Fruit fly (Drosophila melanogaster): ENCODE data around the gene CG18088.
A peak's percentile ranks its signal among the peaks of the same experiment; 100 is the strongest.

CG18088 gene

DNA sequence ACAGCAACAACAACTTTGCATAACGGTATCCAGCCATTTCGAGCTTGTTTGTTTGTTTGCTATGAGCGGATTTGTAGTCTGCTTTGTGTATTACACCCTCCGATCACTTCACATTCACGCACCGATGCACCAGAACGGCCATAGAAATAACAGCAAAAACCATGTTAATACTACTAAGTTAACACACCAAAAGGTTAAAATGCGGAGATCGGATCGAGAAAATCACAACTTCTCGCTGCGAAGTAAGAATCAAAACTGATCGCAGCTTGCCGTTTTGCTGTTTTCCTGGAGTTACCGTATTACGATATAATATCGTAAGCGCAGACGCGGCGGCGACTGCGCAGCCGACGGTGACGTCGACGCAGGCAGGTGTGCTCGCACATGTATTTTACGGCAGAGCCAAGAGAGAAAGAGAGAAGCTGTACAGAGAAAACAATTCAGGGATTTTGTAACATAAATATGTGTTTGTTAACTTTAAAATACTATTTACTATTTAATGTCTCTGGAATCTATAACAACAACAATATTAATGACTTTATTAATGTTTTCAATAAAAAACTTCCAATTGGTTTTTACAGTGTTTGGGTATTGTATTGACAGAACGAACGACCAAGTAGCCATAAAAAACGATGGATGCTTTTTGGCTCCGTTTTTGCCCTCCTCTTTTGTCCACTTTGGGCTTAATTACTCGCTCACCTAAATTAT lies 17.4 kb downstream of the CG18088 start, which contains the start of gene CG13101 (continued):
- TF ChIP-seq CG13894 (tag; optimal IDR thresholded peaks at IDR 0.05) (peak; percentile 74), CG11723 (GFP tag; optimal IDR thresholded peaks at IDR 0.05) (peak; percentile 66), CG12744 (GFP tag; optimal IDR thresholded peaks at IDR 0.05) (peak; percentile 79), Nf-YB (GFP tag; optimal IDR thresholded peaks at IDR 0.05) (peak; percentile 83), amos (GFP tag; IDR thresholded peaks at IDR 0.05; ENCODE audit: partially characterized antibody) (no peak), wor (GFP tag; IDR thresholded peaks at IDR 0.05) (peak; percentile 85), CG13424 (tag; optimal IDR thresholded peaks at IDR 0.05) (peak; percentile 94), CG10209 (GFP tag; optimal IDR thresholded peaks at IDR 0.05) (peak; percentile 89), eve (GFP tag; optimal IDR thresholded peaks at IDR 0.05) (peak in 1 of 2 experiments; percentile 86), CG16863 (GFP tag; optimal IDR thresholded peaks at IDR 0.05) (peak; percentile 85), psq (GFP tag; optimal IDR thresholded peaks at IDR 0.05) (peak; percentile 63), CG7745 (tag; optimal IDR thresholded peaks at IDR 0.05) (peak; percentile 80), ci (GFP tag; IDR thresholded peaks at IDR 0.05) (peak; percentile 96), cwo (GFP tag; optimal IDR thresholded peaks at IDR 0.05) (peak; percentile 89), bcd (GFP tag; optimal IDR thresholded peaks at IDR 0.05) (peak; percentile 92), Jarid2 (GFP tag; optimal IDR thresholded peaks at IDR 0.05) (peak; percentile 78), CG12391 (tag; optimal IDR thresholded peaks at IDR 0.05) (peak; percentile 96), CG10543 (GFP tag; optimal IDR thresholded peaks at IDR 0.05) (peak; percentile 39), CG12236 (GFP tag; optimal IDR thresholded peaks at IDR 0.05) (peak; percentile 56), Deaf1 (tag; optimal IDR thresholded peaks at IDR 0.05) (peak; percentile 82), Trl (optimal IDR thresholded peaks at IDR 0.05) (peak; percentile 56 to 62), Trl (GFP tag; optimal IDR thresholded peaks at IDR 0.05) (peak; percentile 88), ara (GFP tag; IDR thresholded peaks at IDR 0.05) (peak; percentile 93), CG31224 (GFP tag; IDR thresholded peaks at IDR 0.05) (peak; percentile 90), jigr1 (GFP tag; IDR thresholded peaks at IDR 0.05) (peak; percentile 77), klu (GFP tag; IDR thresholded peaks at IDR 0.05) (peak; percentile 93), bsh (GFP tag; optimal IDR thresholded peaks at IDR 0.05) (peak; percentile 81 to 96), cad (GFP tag; optimal IDR thresholded peaks at IDR 0.05) (no peak), CG9727 (GFP tag; optimal IDR thresholded peaks at IDR 0.05) (peak; percentile 95), Ptx1 (GFP tag; IDR thresholded peaks at IDR 0.05) (peak; percentile 95), bigmax (GFP tag; optimal IDR thresholded peaks at IDR 0.05) (no peak), kni (GFP tag; optimal IDR thresholded peaks at IDR 0.05) (no peak), CG8924 (tag; optimal IDR thresholded peaks at IDR 0.05) (peak; percentile 95), MBD-R2 (GFP tag; IDR thresholded peaks at IDR 0.05) (peak; percentile 74; the same call in 1 of the 2 replicates), Ets97D (GFP tag; optimal IDR thresholded peaks at IDR 0.05) (peak; percentile 53), twi (tag; optimal IDR thresholded peaks at IDR 0.05) (peak; percentile 84), Dref (GFP tag; IDR thresholded peaks at IDR 0.05) (no peak), Optix (GFP tag; IDR thresholded peaks at IDR 0.05) (no peak), sna (GFP tag; IDR thresholded peaks at IDR 0.05; ENCODE audit: partially characterized antibody) (no peak), CG14014 (GFP tag; IDR thresholded peaks at IDR 0.05) (peak; percentile 94), HmgZ (tag; optimal IDR thresholded peaks at IDR 0.05) (peak; percentile 91), CG31365 (tag; optimal IDR thresholded peaks at IDR 0.05) (peak; percentile 63), CG12155 (GFP tag; optimal IDR thresholded peaks at IDR 0.05) (peak; percentile 88), D19A (tag; optimal IDR thresholded peaks at IDR 0.05) (peak; percentile 80), CG9215 (GFP tag; IDR thresholded peaks at IDR 0.05) (peak; percentile 87), gce (GFP tag; IDR thresholded peaks at IDR 0.05) (peak; percentile 93), nerfin-2 (GFP tag; IDR thresholded peaks at IDR 0.05; ENCODE audit: partially characterized antibody) (no peak), dan (GFP tag; IDR thresholded peaks at IDR 0.05) (0 out of 2 replicates have a peak, but pooled peaks have one; percentile 36), Sox100B (GFP tag; optimal IDR thresholded peaks at IDR 0.05) (peak; percentile 89), danr (GFP tag; IDR thresholded peaks at IDR 0.05) (peak; percentile 85)

Measured in whole organism, embryonic.